Worm (Caenorhabditis elegans) whole organism, L1 larva: ENCODE measurements around the gene ZK1098.3.

Experiments
- C16A3.4 ChIP-seq: fragments of 150-350 bp; optimal IDR thresholded peaks from 2 replicates; lab custom pipeline; 2014; ENCODE audit warnings: missing biosample characterization, missing genetic modification characterization
- F16B12.6 ChIP-seq: fragments of 150-350 bp; optimal IDR thresholded peaks from 2 replicates; lab custom pipeline; 2014; ENCODE audit warnings: missing biosample characterization, missing genetic modification characterization
- aha-1 ChIP-seq: fragments of 150-350 bp; optimal IDR thresholded peaks from 2 replicates; lab custom pipeline; 2014; ENCODE audit warnings: missing biosample characterization, missing genetic modification characterization
- alr-1 ChIP-seq: fragments of 200-800 bp; sonication (Bioruptor generic); optimal IDR thresholded peaks from 2 replicates; lab custom pipeline; 2018; ENCODE audit warnings: borderline replicate concordance, mild to moderate bottlenecking, missing genetic modification characterization, missing compliant biosample characterization
- ama-1 ChIP-seq: fragments of 150-350 bp; optimal IDR thresholded peaks from 2 replicates; lab custom pipeline; 2014
- blmp-1 ChIP-seq: fragments of 150-350 bp; optimal IDR thresholded peaks from 2 replicates; lab custom pipeline; 2014; ENCODE audit warnings: missing biosample characterization, missing genetic modification characterization
- ceh-8 ChIP-seq: fragments of 200-800 bp; sonication (Bioruptor generic); optimal IDR thresholded peaks from 2 replicates; lab custom pipeline; 2018; ENCODE audit warnings: mild to moderate bottlenecking, missing genetic modification characterization, moderate library complexity, missing compliant biosample characterization
- ceh-90 ChIP-seq: sonication (generic microtip); optimal IDR thresholded peaks from 2 replicates; lab custom pipeline; 2016; ENCODE audit warnings: missing genetic modification characterization, missing compliant biosample characterization
- dpl-1 ChIP-seq, 3 experiments: fragments of 150-350 bp in 2 of 3; sonication (generic microtip) in 1 of 3; optimal IDR thresholded peaks; 2 replicates each; lab custom pipeline; 2014 to 2017; ENCODE audit warnings: missing biosample characterization in 3 of 3, missing genetic modification characterization in 3 of 3, missing genetic modification reagents in 3 of 3
- egl-13 ChIP-seq: sonication (generic microtip); optimal IDR thresholded peaks from 2 replicates; lab custom pipeline; 2016; ENCODE audit warnings: missing genotype, missing genetic modification reagents, missing genetic modification characterization, missing compliant biosample characterization
- elt-3 ChIP-seq, 6 experiments: fragments of 150-350 bp in 1 of 6; sonication (generic microtip); optimal IDR thresholded peaks; 2 replicates each; lab custom pipeline; 2017 to 2018; ENCODE audit warnings: missing biosample characterization in 6 of 6, missing genetic modification characterization in 6 of 6, inconsistent platforms in 1 of 6
- fkh-10 ChIP-seq: sonication (generic microtip); optimal IDR thresholded peaks from 2 replicates; lab custom pipeline; 2017; ENCODE audit warnings: missing biosample characterization, missing genetic modification reagents, missing genetic modification characterization
- fkh-4 ChIP-seq: sonication (generic microtip); optimal IDR thresholded peaks from 2 replicates; lab custom pipeline; 2016; ENCODE audit warnings: missing compliant biosample characterization, missing genetic modification characterization, borderline replicate concordance
- fkh-8 ChIP-seq: sonication (generic microtip); optimal IDR thresholded peaks from 2 replicates; lab custom pipeline; 2016; ENCODE audit warnings: mild to moderate bottlenecking, missing genetic modification characterization, missing compliant biosample characterization
- grh-1 ChIP-seq: fragments of 200-800 bp; sonication (Bioruptor generic); IDR thresholded peaks from 2 replicates; pipeline ENCODE4 v1.3.6; 2022; ENCODE audit warnings: missing genetic modification reagents, missing genetic modification characterization, missing compliant biosample characterization
- hpl-2 ChIP-seq: fragments of 150-350 bp; optimal IDR thresholded peaks from 2 replicates; lab custom pipeline; 2014; ENCODE audit warnings: missing biosample characterization, missing genetic modification reagents, missing genetic modification characterization
- jun-1 ChIP-seq: fragments of 150-350 bp; optimal IDR thresholded peaks from 2 replicates; lab custom pipeline; 2014; ENCODE audit warnings: missing biosample characterization, missing genetic modification reagents, missing genetic modification characterization
- lin-13 ChIP-seq: fragments of 150-350 bp; optimal IDR thresholded peaks from 2 replicates; lab custom pipeline; 2014; ENCODE audit warnings: missing biosample characterization, missing genetic modification reagents, missing genetic modification characterization
- lin-14 ChIP-seq: fragments of 200-800 bp; sonication (Bioruptor generic); optimal IDR thresholded peaks from 2 replicates; lab custom pipeline; 2018; ENCODE audit warnings: mild to moderate bottlenecking, missing genetic modification characterization, moderate library complexity, missing compliant biosample characterization
- lin-35 ChIP-seq, 2 experiments: fragments of 150-350 bp; optimal IDR thresholded peaks; 2 replicates each; lab custom pipeline; 2014; ENCODE audit warnings: missing biosample characterization in 2 of 2, missing genetic modification characterization in 2 of 2, missing genetic modification reagents in 2 of 2
- lin-39 ChIP-seq: fragments of 150-350 bp; optimal IDR thresholded peaks from 2 replicates; lab custom pipeline; 2014; ENCODE audit warnings: missing biosample characterization, missing genetic modification reagents, missing genetic modification characterization
- lsy-2 ChIP-seq, 2 experiments: fragments of 150-350 bp; optimal IDR thresholded peaks; 2 replicates each; lab custom pipeline; 2014; ENCODE audit warnings: missing biosample characterization in 2 of 2, missing genetic modification characterization in 2 of 2
- mdl-1 ChIP-seq, 2 experiments: fragments of 150-350 bp; optimal IDR thresholded peaks; 2 replicates each; lab custom pipeline; 2014 to 2017; ENCODE audit warnings: missing biosample characterization in 2 of 2, missing genetic modification characterization in 2 of 2, inconsistent platforms in 1 of 2
- mef-2 ChIP-seq: fragments of 150-350 bp; optimal IDR thresholded peaks from 2 replicates; lab custom pipeline; 2014; ENCODE audit warnings: missing biosample characterization, missing genetic modification characterization
- nhr-11 ChIP-seq: fragments of 150-350 bp; optimal IDR thresholded peaks from 2 replicates; lab custom pipeline; 2014; ENCODE audit warnings: missing biosample characterization, missing genetic modification characterization
- nhr-20 ChIP-seq: sonication (generic microtip); optimal IDR thresholded peaks from 2 replicates; lab custom pipeline; 2016; ENCODE audit warnings: mild to moderate bottlenecking, missing genetic modification characterization, missing compliant biosample characterization
- nhr-237 ChIP-seq: fragments of 150-350 bp; optimal IDR thresholded peaks from 2 replicates; lab custom pipeline; 2014; ENCODE audit warnings: missing biosample characterization, missing genetic modification characterization
- nhr-28 ChIP-seq: fragments of 150-350 bp; optimal IDR thresholded peaks from 2 replicates; lab custom pipeline; 2014; ENCODE audit warnings: missing biosample characterization, missing genetic modification characterization
- nhr-71 ChIP-seq: sonication (generic microtip); optimal IDR thresholded peaks from 2 replicates; lab custom pipeline; 2016; ENCODE audit warnings: mild to moderate bottlenecking, missing genetic modification characterization, moderate library complexity, missing compliant biosample characterization
- nhr-77 ChIP-seq: fragments of 150-350 bp; optimal IDR thresholded peaks from 2 replicates; lab custom pipeline; 2014; ENCODE audit warnings: missing biosample characterization, missing genetic modification characterization
- pqm-1 ChIP-seq: sonication (generic microtip); optimal IDR thresholded peaks from 3 replicates; lab custom pipeline; 2017; ENCODE audit warnings: missing biosample characterization, missing genetic modification characterization
- rnt-1 ChIP-seq: sonication (generic microtip); optimal IDR thresholded peaks from 2 replicates; lab custom pipeline; 2016; ENCODE audit warnings: mild to moderate bottlenecking, missing genetic modification characterization, moderate library complexity, missing compliant biosample characterization
- swsn-7 ChIP-seq: sonication (generic microtip); optimal IDR thresholded peaks from 2 replicates; lab custom pipeline; 2016; ENCODE audit warnings: missing genetic modification characterization, missing compliant biosample characterization
- tbx-2 ChIP-seq: sonication (generic microtip); optimal IDR thresholded peaks from 2 replicates; lab custom pipeline; 2016; ENCODE audit warnings: missing genetic modification characterization, missing compliant biosample characterization
- unc-130 ChIP-seq: fragments of 150-350 bp; optimal IDR thresholded peaks from 2 replicates; lab custom pipeline; 2017; ENCODE audit warnings: missing biosample characterization, missing genetic modification characterization, inconsistent platforms
- unc-30 ChIP-seq: sonication (generic microtip); optimal IDR thresholded peaks from 2 replicates; lab custom pipeline; 2017; ENCODE audit warnings: missing biosample characterization, missing genetic modification characterization
- unc-62 ChIP-seq: fragments of 150-350 bp; optimal IDR thresholded peaks from 2 replicates; lab custom pipeline; 2014; ENCODE audit warnings: missing biosample characterization, missing genetic modification reagents, missing genetic modification characterization
- unc-86 ChIP-seq: sonication (generic microtip); optimal IDR thresholded peaks from 2 replicates; lab custom pipeline; 2016; ENCODE audit warnings: missing genetic modification characterization, missing compliant biosample characterization
- vab-15 ChIP-seq: sonication (generic microtip); optimal IDR thresholded peaks from 2 replicates; lab custom pipeline; 2017; ENCODE audit warnings: missing genotype, mild to moderate bottlenecking, missing genetic modification characterization, missing compliant biosample characterization
- xbp-1 ChIP-seq: sonication (generic microtip); optimal IDR thresholded peaks from 2 replicates; lab custom pipeline; 2016; ENCODE audit warnings: missing genetic modification characterization, missing compliant biosample characterization
- zag-1 ChIP-seq: fragments of 150-350 bp; optimal IDR thresholded peaks from 2 replicates; lab custom pipeline; 2014; ENCODE audit warnings: missing biosample characterization, missing genetic modification characterization
- ztf-11 ChIP-seq, 2 experiments: sonication (generic microtip); optimal IDR thresholded peaks; 2 replicates each; lab custom pipeline; 2016 to 2017; ENCODE audit warnings: missing genetic modification characterization in 2 of 2, missing biosample characterization in 1 of 2, missing compliant biosample characterization in 1 of 2
- ztf-4 ChIP-seq: fragments of 150-350 bp; optimal IDR thresholded peaks from 2 replicates; lab custom pipeline; 2014; ENCODE audit warnings: missing biosample characterization, missing genetic modification characterization

The ZK1098.3 gene

DNA sequence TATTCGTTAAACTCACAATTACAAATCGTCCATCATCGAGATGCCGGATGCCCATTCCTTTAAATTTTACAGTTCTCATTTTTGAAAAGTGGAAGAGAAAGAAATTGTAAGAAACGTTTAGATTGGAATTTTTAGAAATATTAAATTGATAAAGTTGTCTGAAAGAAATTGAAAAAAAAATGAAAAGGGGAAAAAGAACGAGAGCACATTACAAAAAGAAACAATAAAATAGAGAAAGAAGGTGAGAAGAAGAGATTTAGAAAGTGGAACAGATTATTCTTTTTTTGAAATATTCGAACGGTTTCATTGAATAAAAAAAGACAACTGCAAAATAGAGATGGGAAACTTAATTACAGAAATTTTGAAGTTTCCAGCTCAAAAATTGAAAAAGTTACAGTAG, 22.7 kb upstream of the ZK1098.3 start, which contains the start of gene C48B4.8:
Gene C48B4.8 (minus strand): TSS at position 101 of the 400 bp plus-strand sequence.
- TF ChIP-seq mdl-1 (tag; optimal IDR thresholded peaks at IDR 0.05; lab: Kevin White, UChicago) (no peak), aha-1 (tag; lab: Kevin White, UChicago) (no peak)

DNA sequence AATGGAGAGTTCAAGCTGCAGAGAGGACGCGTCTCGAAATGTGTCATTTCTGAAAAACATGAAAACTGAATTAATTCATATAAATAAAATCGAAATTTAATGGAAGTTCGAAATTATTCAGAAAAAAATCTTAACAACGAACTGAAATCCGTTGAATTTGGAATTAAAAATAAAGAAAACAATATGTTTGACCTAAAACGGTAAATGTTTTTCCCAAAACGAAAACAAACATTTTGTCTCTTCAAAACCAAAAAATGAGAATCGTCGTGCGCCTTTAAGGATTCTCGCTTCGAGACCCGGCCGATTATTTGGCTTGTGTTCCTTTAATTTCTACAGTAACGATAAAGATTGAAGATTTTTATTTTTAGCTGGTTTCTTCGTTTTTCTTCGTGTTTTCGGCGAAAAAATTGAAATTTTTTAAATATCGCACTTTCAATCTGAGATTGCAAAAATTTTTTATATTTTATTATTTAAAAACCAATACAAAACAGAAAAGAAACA, 20.9 kb upstream of the ZK1098.3 start, which contains the start of gene C48B4.7:
Gene C48B4.7 (minus strand): TSS at position 51 of the 501 bp plus-strand sequence.
- TF ChIP-seq unc-86 (no peak), unc-130 (tag; lab: Kevin White, UChicago) (no peak), nhr-77 (no peak), lin-14 (GFP tag; lab: Kevin White, UChicago) (no peak), C16A3.4 (tag; lab: Kevin White, UChicago) (no peak), grh-1 (GFP tag; lab: Robert Waterston, UW) (no peak), blmp-1 (tag; lab: Kevin White, UChicago) (no peak), nhr-71 (tag; lab: Kevin White, UChicago) (no peak), zag-1 (tag; lab: Kevin White, UChicago) (no peak), jun-1 (tag; lab: Kevin White, UChicago) (no peak), ztf-4 (no peak), pqm-1 (tag; lab: Kevin White, UChicago) (no peak), fkh-8 (tag; lab: Kevin White, UChicago) (no peak), F16B12.6 (tag; lab: Kevin White, UChicago) (no peak), hpl-2 (no peak), fkh-4 (tag; lab: Kevin White, UChicago) (no peak), ceh-8 (GFP tag; lab: Kevin White, UChicago) (no peak), unc-30 (no peak)

DNA sequence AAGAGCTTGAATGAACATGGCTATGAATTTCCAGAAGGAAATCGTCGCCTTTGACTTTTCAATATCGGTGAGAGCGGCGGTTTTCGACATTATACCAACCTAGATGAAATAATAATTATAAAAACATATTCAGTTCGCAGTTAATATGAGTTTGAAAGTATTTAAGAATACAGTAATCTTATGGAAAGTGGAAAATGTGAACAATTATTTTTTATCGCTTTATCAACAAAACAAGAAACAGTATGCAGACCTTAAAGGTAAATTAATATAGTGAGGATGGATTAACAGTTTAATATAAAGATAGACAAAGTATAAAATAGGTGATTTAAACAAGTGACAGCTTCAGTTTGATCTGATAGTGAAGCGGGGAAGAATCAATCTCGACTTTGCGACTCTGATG, 20.0 kb upstream of the ZK1098.3 start, which contains the start of gene C48B4.6:
Gene C48B4.6 (minus strand): TSS at position 101 of the 400 bp plus-strand sequence.
- TF ChIP-seq fkh-10 (GFP tag; lab: Kevin White, UChicago): no peak

DNA sequence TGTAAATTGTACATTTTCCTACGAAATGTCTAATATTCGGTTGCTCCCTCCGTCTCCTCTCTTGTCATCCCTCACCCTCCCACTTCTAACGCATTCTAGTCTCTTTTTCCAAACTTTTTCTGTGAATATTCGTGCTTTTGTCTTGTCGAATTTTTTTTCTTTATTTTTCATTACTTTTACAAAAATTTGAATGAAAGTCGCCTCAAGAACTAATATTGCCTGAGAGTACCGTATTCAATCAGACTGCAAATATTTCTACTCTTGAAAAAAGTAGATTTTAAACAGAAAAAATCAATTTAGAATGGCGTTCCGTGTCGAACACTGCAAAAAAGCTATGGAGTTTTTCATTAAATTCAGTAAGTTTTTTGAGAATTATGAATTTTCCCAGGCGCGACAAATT, 17.8 kb upstream of the ZK1098.3 start, which contains the start of gene ZK1098.11:
Gene ZK1098.11 (plus strand): TSS at position 301 of the 400 bp plus-strand sequence.
- TF ChIP-seq swsn-7 (no peak), grh-1 (GFP tag; lab: Robert Waterston, UW) (no peak), nhr-28 (tag; lab: Kevin White, UChicago) (no peak), unc-86 (no peak), rnt-1 (tag; lab: Kevin White, UChicago) (no peak), nhr-11 (tag; lab: Kevin White, UChicago) (no peak), lin-14 (GFP tag; lab: Kevin White, UChicago) (no peak), tbx-2 (tag; lab: Kevin White, UChicago) (no peak), nhr-237 (tag; lab: Kevin White, UChicago) (no peak), alr-1 (tag; lab: Kevin White, UChicago) (no peak)

DNA sequence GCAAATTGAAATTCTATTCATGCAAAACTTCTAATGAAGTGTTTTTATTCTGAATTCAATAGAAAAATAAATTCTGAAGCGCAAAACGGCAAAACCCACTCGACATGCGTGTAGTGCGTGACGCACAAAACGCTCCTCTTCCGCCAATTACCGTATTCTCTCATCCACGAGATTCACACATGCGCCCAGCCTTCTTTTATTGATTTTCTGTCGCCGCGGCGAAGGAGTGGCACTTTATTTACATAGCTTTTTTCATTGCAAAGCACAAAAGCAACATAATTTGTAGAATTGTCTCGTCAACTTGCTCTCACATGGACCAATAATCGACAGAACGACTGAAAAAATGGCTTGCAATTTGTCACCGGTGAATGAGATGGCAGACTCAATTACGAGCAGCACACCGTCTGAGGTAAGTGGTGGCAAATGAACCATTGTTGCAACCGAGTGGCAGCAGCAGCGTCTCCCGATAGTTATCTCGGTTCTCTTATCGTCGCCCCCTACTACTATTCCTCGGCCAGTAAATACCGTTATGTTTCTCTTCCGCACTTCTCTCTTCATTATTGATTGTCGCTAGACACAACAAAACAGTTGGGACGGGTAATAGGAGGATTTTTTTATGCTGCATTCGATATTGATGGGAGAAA, 7.6 kb upstream of the ZK1098.3 start, which contains the start of gene unc-16:
Gene unc-16 (plus strand): TSS at position 243 of the 644 bp plus-strand sequence.
- TF ChIP-seq egl-13: peak; percentile 88
- peak; percentile 77 to 84 (median 81) for TF ChIP-seq dpl-1 (GFP tag; optimal IDR thresholded peaks at IDR 0.05; lab: Kevin White, UChicago)
- peak; percentile 76 for TF ChIP-seq jun-1 (tag; lab: Kevin White, UChicago)
- peak; percentile 44 for TF ChIP-seq mef-2 (tag; lab: Kevin White, UChicago)
- TF ChIP-seq vab-15 (tag; lab: Kevin White, UChicago): no peak
- TF ChIP-seq xbp-1 (tag; lab: Kevin White, UChicago): peak; percentile 90
- TF ChIP-seq elt-3 (tag; optimal IDR thresholded peaks at IDR 0.05; lab: Kevin White, UChicago): peak in 2 of 6 experiments; percentile 29 to 54
- peak; percentile 92 for TF ChIP-seq unc-86
- peak; percentile 86 for TF ChIP-seq lin-35 (GFP tag; optimal IDR thresholded peaks at IDR 0.05; lab: Kevin White, UChicago)
- TF ChIP-seq ztf-4: peak; percentile 80
- peak; percentile 63 for TF ChIP-seq fkh-4 (tag; lab: Kevin White, UChicago)
- TF ChIP-seq ceh-90 (tag; lab: Kevin White, UChicago): peak; percentile 43
- TF ChIP-seq unc-62 (GFP tag; lab: Kevin White, UChicago): no peak
- TF ChIP-seq lin-39 (tag; lab: Kevin White, UChicago): peak; percentile 35
- TF ChIP-seq nhr-237 (tag; lab: Kevin White, UChicago): peak; percentile 64
- TF ChIP-seq unc-130 (tag; lab: Kevin White, UChicago): peak; percentile 88
- TF ChIP-seq lsy-2 (tag; optimal IDR thresholded peaks at IDR 0.05; lab: Kevin White, UChicago): peak; percentile 99 to 100
- TF ChIP-seq lin-13 (GFP tag; lab: Kevin White, UChicago): peak; percentile 90
- TF ChIP-seq ama-1 (lab: Kevin White, UChicago): peak; percentile 83
- peak; percentile 90 for TF ChIP-seq nhr-20
- peak in 1 of 2 experiments; percentile 78 for TF ChIP-seq ztf-11 (tag; optimal IDR thresholded peaks at IDR 0.05; lab: Kevin White, UChicago)
